Fruit fly (Drosophila melanogaster) whole organism, prepupa: ENCODE results near the gene tsh.

ENCODE experiments used
- Blimp-1 ChIP-seq: fragments of 200-800 bp; sonication (Bioruptor generic); optimal IDR thresholded peaks from 3 replicates; lab custom pipeline; 2017; ENCODE audit warnings: missing biosample characterization, missing genetic modification characterization, mild to moderate bottlenecking, moderate library complexity, missing genetic modification reagents
- CG15336 ChIP-seq: fragments of 200-800 bp; sonication (Bioruptor generic); IDR thresholded peaks from 2 replicates; pipeline ENCODE4 v1.3.6; 2022; ENCODE audit warnings: missing biosample characterization, missing genetic modification characterization
- CG16779 ChIP-seq: fragments of 200-800 bp; sonication (Bioruptor generic); optimal IDR thresholded peaks from 3 replicates; lab custom pipeline; 2017; ENCODE audit warnings: missing biosample characterization, mild to moderate bottlenecking, missing genetic modification characterization
- CG6808 ChIP-seq: fragments of 200-800 bp; sonication (Bioruptor generic); optimal IDR thresholded peaks from 3 replicates; lab custom pipeline; 2017; ENCODE audit warnings: missing biosample characterization, missing genetic modification characterization, mild to moderate bottlenecking, moderate library complexity, missing genetic modification reagents
- CG8632 ChIP-seq: fragments of 200-800 bp; sonication (Bioruptor generic); optimal IDR thresholded peaks from 3 replicates; lab custom pipeline; 2016; ENCODE audit warnings: missing biosample characterization, missing genetic modification characterization
- Eip78C ChIP-seq: fragments of 200-800 bp; sonication (Bioruptor generic); peaks from one replicate; lab custom pipeline; 2016; ENCODE audit warnings: missing biosample characterization, missing genetic modification characterization
- Lpt ChIP-seq: fragments of 200-800 bp; sonication (Bioruptor generic); optimal IDR thresholded peaks from 3 replicates; lab custom pipeline; 2016; ENCODE audit warnings: missing biosample characterization, missing genetic modification characterization
- Met ChIP-seq: fragments of 200-800 bp; sonication (Bioruptor generic); optimal IDR thresholded peaks from 3 replicates; lab custom pipeline; 2016; ENCODE audit warnings: missing biosample characterization, missing genetic modification characterization
- Sox102F ChIP-seq: fragments of 200-800 bp; sonication (Bioruptor generic); optimal IDR thresholded peaks from 2 replicates; lab custom pipeline; 2016; ENCODE audit warnings: missing biosample characterization, mild to moderate bottlenecking, missing genetic modification characterization
- acj6 ChIP-seq: fragments of 200-800 bp; sonication (Bioruptor generic); optimal IDR thresholded peaks from 3 replicates; lab custom pipeline; 2016; ENCODE audit warnings: missing biosample characterization, missing genetic modification characterization
- fd59A ChIP-seq: fragments of 200-800 bp; sonication (Bioruptor generic); optimal IDR thresholded peaks from 2 replicates; lab custom pipeline; 2017; ENCODE audit warnings: missing biosample characterization, mild to moderate bottlenecking, missing genetic modification characterization, missing genetic modification reagents
- net ChIP-seq: fragments of 200-800 bp; sonication (Bioruptor generic); optimal IDR thresholded peaks from 3 replicates; lab custom pipeline; 2016; ENCODE audit warnings: missing biosample characterization, missing genetic modification characterization
- pdm3 ChIP-seq: fragments of 200-800 bp; sonication (Bioruptor generic); optimal IDR thresholded peaks from 3 replicates; lab custom pipeline; 2016; ENCODE audit warnings: missing biosample characterization, missing genetic modification characterization

dm6 chr2L:21868712-21869280 lies 40.4 kb downstream of the tsh start:
- TF ChIP-seq fd59A (GFP tag; lab: Kevin White, UChicago) (no peak), Met (GFP tag; lab: Kevin White, UChicago) (no peak), Blimp-1 (GFP tag; lab: Kevin White, UChicago) (no peak), CG6808 (GFP tag; lab: Kevin White, UChicago) (no peak), CG8632 (GFP tag; lab: Kevin White, UChicago) (no peak), Eip78C (no peak), acj6 (GFP tag; lab: Kevin White, UChicago) (no peak), pdm3 (GFP tag; lab: Kevin White, UChicago) (no peak), Lpt (GFP tag; lab: Kevin White, UChicago) (no peak), CG15336 (no peak), CG16779 (tag; lab: Kevin White, UChicago) (no peak), Sox102F (GFP tag; lab: Kevin White, UChicago) (no peak), net (GFP tag; lab: Kevin White, UChicago) (no peak)
